Worm (Caenorhabditis elegans) whole organism, L4/young adult: Measurements from ENCODE around the gene C24D10.4.

ENCODE experiments used
- W03F9.2 ChIP-seq: fragments of 150-350 bp; optimal IDR thresholded peaks from 2 replicates; lab custom pipeline; 2014; ENCODE audit warnings: missing biosample characterization, missing genetic modification characterization
- dao-5 ChIP-seq: sonication (generic microtip); optimal IDR thresholded peaks from 2 replicates; lab custom pipeline; 2016; ENCODE audit warnings: missing genotype, missing genetic modification characterization, moderate library complexity, missing compliant biosample characterization

- no peak for TF ChIP-seq dao-5 (tag; lab: Kevin White, UChicago)
- TF ChIP-seq W03F9.2 (tag; lab: Kevin White, UChicago) = no peak
Measured at ce11 chrIV:5136523-5136922, 23.8 kb upstream of the C24D10.4 start.
